Worm (Caenorhabditis elegans) whole organism, L1 larva: Measurements from ENCODE around the gene ppk-3.
A peak's percentile ranks its signal among the peaks of the same experiment; 100 is the strongest.

Experiments used
- blmp-1 ChIP-seq: fragments of 150-350 bp; optimal IDR thresholded peaks from 2 replicates; lab custom pipeline; 2014; ENCODE audit warnings: missing biosample characterization, missing genetic modification characterization
- elt-3 ChIP-seq, 6 experiments: fragments of 150-350 bp in 1 of 6; sonication (generic microtip); optimal IDR thresholded peaks; 2 replicates each; lab custom pipeline; 2017 to 2018; ENCODE audit warnings: missing biosample characterization in 6 of 6, missing genetic modification characterization in 6 of 6, inconsistent platforms in 1 of 6
- fkh-10 ChIP-seq: sonication (generic microtip); optimal IDR thresholded peaks from 2 replicates; lab custom pipeline; 2017; ENCODE audit warnings: missing biosample characterization, missing genetic modification reagents, missing genetic modification characterization
- fkh-4 ChIP-seq: sonication (generic microtip); optimal IDR thresholded peaks from 2 replicates; lab custom pipeline; 2016; ENCODE audit warnings: missing compliant biosample characterization, missing genetic modification characterization, borderline replicate concordance
- isw-1 ChIP-seq: fragments of 200-800 bp; sonication (Bioruptor generic); IDR thresholded peaks from 2 replicates; pipeline ENCODE4 v1.3.6; 2022; ENCODE audit warnings: missing genetic modification characterization, missing compliant biosample characterization
- lir-3 ChIP-seq: sonication (generic microtip); optimal IDR thresholded peaks from 2 replicates; lab custom pipeline; 2016; ENCODE audit warnings: mild to moderate bottlenecking, missing genetic modification characterization, moderate library complexity, missing compliant biosample characterization; ENCODE audit not compliant: poor library complexity
- mep-1 ChIP-seq: fragments of 150-350 bp; optimal IDR thresholded peaks from 2 replicates; lab custom pipeline; 2014; ENCODE audit warnings: missing biosample characterization, missing genetic modification characterization
- nhr-11 ChIP-seq: fragments of 150-350 bp; optimal IDR thresholded peaks from 2 replicates; lab custom pipeline; 2014; ENCODE audit warnings: missing biosample characterization, missing genetic modification characterization
- nhr-12 ChIP-seq: sonication (generic microtip); optimal IDR thresholded peaks from 2 replicates; lab custom pipeline; 2017; ENCODE audit warnings: missing biosample characterization, missing genetic modification characterization
- nhr-77 ChIP-seq: fragments of 150-350 bp; optimal IDR thresholded peaks from 2 replicates; lab custom pipeline; 2014; ENCODE audit warnings: missing biosample characterization, missing genetic modification characterization
- unc-86 ChIP-seq: sonication (generic microtip); optimal IDR thresholded peaks from 2 replicates; lab custom pipeline; 2016; ENCODE audit warnings: missing genetic modification characterization, missing compliant biosample characterization

DNA sequence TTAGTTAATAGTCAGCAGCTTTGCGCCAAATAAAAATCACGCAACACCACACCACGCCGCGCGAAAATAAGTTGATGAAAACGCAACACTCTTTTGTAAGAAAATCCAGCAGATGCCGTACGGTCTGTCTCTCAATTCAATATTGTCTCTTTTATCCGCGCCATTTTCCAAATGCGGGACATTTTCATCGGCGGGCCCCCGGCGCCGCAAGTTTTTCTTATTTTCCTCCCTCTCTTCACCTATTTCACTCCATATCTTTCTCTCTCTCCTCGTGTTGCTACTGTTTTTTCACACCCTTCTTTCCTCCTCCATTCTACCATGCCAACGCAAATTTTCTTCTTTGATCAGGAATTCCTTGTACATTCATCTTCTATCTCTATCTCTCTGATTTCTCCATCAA lies 30.9 kb upstream of the ppk-3 start:
- TF ChIP-seq nhr-77 (no peak), nhr-11 (no peak), mep-1 (tag; lab: Kevin White, UChicago) (no peak), isw-1 (GFP tag; lab: Robert Waterston, UW) (no peak), fkh-10 (GFP tag; lab: Kevin White, UChicago) (no peak), nhr-12 (no peak), lir-3 (no peak), unc-86 (tag; lab: Kevin White, UChicago) (no peak), elt-3 (tag; optimal IDR thresholded peaks at IDR 0.05; lab: Kevin White, UChicago) (no peak), fkh-4 (no peak), blmp-1 (tag; lab: Kevin White, UChicago) (peak; percentile 71)
